Worm (Caenorhabditis elegans): Measurements from ENCODE around the gene nol-9.

Gene nol-9

DNA sequence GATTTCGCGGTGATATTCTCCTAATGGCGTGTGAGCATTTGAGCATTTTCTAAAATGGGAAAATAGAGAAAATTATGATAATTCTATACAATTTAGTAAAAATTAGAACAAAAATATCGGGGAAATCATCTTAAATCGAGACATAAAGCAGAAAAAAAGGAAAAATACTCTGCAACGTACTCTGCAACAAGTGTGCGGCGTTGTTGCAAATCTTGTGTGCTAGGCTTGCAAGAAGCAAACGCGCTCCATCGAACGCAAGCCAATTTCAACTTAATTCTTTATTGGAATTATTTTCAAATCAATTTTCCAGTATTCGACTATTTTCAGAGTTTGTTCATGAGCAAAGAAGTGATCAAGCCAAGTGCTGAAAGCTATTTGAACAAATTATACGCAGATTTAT, 36.3 kb upstream of the nol-9 start, which contains the start of the genes Y62E10A.20, Y62E10A.23 and mdt-9 (continued):
- TF ChIP-seq ztf-18 (tag; optimal IDR thresholded peaks at IDR 0.05) (peak; percentile 39), rec-8 (tag; optimal IDR thresholded peaks at IDR 0.05) (no peak), snpc-1.1 (tag; optimal IDR thresholded peaks at IDR 0.05; ENCODE audit: insufficient read depth) (peak; percentile 61), attf-5 (GFP tag; optimal IDR thresholded peaks at IDR 0.05) (peak; percentile 74), lin-54 (GFP tag; optimal IDR thresholded peaks at IDR 0.05) (peak; percentile 29), ZK185.1 (tag; optimal IDR thresholded peaks at IDR 0.05; ENCODE audit: poor library complexity, severe bottlenecking) (peak; percentile 17), ceh-100 (GFP tag; IDR thresholded peaks at IDR 0.05) (peak; percentile 63), K11D2.4 (GFP tag; IDR thresholded peaks at IDR 0.05) (no peak), hmg-20 (GFP tag; IDR thresholded peaks at IDR 0.05) (no peak), tlf-1 (GFP tag; optimal IDR thresholded peaks at IDR 0.05) (no peak), B0261.1 (tag; optimal IDR thresholded peaks at IDR 0.05) (no peak), dox-1 (GFP tag; IDR thresholded peaks at IDR 0.05) (peak; percentile 59), hlh-12 (tag; optimal IDR thresholded peaks at IDR 0.05) (no peak), B0035.1 (tag; optimal IDR thresholded peaks at IDR 0.05) (no peak), nhr-27 (tag; optimal IDR thresholded peaks at IDR 0.05) (no peak), madf-3 (GFP tag; IDR thresholded peaks at IDR 0.05) (0 out of 2 replicates have a peak, but pooled peaks have one; percentile 43), athp-1 (tag; optimal IDR thresholded peaks at IDR 0.05) (no peak), attf-6 (GFP tag; IDR thresholded peaks at IDR 0.05) (peak; percentile 46; the same call in 1 of the 2 replicates), bed-1 (GFP tag; IDR thresholded peaks at IDR 0.05) (no peak), let-607 (tag; optimal IDR thresholded peaks at IDR 0.05) (no peak), C06A6.2 (GFP tag; conservative IDR thresholded peaks at IDR 0.05) (no peak), Y95B8A.8 (GFP tag; IDR thresholded peaks at IDR 0.05) (no peak), mxl-1 (tag; optimal IDR thresholded peaks at IDR 0.05) (no peak), snpc-4 (GFP tag; optimal IDR thresholded peaks at IDR 0.05) (no peak), snpc-4 (tag; optimal IDR thresholded peaks at IDR 0.05) (peak; percentile 5 to 81 (median 66)), ceh-79 (tag; optimal IDR thresholded peaks at IDR 0.05) (no peak), lin-35 (GFP tag; optimal IDR thresholded peaks at IDR 0.05) (peak in 1 of 3 experiments; percentile 73), nhr-90 (tag; optimal IDR thresholded peaks at IDR 0.05) (no peak)

DNA sequence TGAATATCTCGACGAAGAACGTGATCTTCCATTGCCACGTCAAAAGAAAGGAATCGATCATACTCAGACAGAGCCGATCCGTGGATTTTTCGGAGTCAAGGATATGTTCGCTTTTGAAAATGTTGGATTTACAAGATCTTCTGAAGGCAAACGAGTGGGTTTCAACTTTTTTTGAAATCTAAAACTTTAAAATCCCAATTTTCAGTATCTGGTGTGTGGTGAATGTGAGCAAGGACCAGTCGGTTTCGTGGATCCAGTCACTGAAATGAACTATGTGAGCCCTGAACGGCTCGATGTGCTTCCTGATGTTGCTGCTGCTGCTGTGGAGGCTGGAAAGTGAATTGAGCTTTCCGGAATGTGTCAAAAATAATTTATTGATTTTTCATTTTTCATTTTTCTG, 35.4 kb upstream of the nol-9 start, which contains the start of gene lsm-3:
Gene lsm-3 (plus strand): TSS at position 301 of the 400 bp plus-strand sequence.
- no peak for TF ChIP-seq ama-1 (optimal IDR thresholded peaks at IDR 0.05)
- TF ChIP-seq ama-1 (GFP tag; optimal IDR thresholded peaks at IDR 0.05) = no peak
- TF ChIP-seq egl-44 (GFP tag; IDR thresholded peaks at IDR 0.05) = no peak
- no peak for TF ChIP-seq let-526 (GFP tag; IDR thresholded peaks at IDR 0.05)
- TF ChIP-seq F49E8.2 (tag; optimal IDR thresholded peaks at IDR 0.05; ENCODE audit: insufficient read depth) = no peak

DNA sequence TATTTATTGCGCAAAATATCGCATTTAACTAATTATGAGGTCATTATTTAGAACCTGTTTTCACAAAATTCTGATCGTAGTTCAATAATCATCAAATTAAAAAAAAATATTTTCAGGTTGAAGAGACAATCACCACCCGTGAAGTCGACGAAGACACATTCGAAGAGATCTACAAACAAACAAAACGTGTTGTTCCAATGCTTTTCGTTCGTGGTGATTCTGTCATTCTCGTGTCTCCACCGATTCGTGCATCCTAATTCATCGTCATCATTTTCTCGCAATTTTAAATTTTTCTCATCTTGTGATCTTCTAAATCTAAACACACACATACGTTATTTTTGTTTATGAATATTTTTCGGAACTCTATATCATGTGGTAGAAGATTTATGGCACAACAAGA, 33.5 kb upstream of the nol-9 start:
- TF ChIP-seq ceh-100 (GFP tag; IDR thresholded peaks at IDR 0.05) = no peak
- 0 out of 2 replicates have a peak, but pooled peaks have one; percentile 60 for TF ChIP-seq madf-3 (GFP tag; IDR thresholded peaks at IDR 0.05)
- TF ChIP-seq madf-10 (tag; optimal IDR thresholded peaks at IDR 0.05) = no peak
- TF ChIP-seq bed-1 (GFP tag; IDR thresholded peaks at IDR 0.05) = no peak
- TF ChIP-seq ZK185.1 (tag; optimal IDR thresholded peaks at IDR 0.05; ENCODE audit: poor library complexity, severe bottlenecking) = peak; percentile 36
- TF ChIP-seq mxl-1 (tag; optimal IDR thresholded peaks at IDR 0.05) = no peak
- no peak for TF ChIP-seq ztf-28 (GFP tag; IDR thresholded peaks at IDR 0.05)
- TF ChIP-seq ceh-91 (GFP tag; IDR thresholded peaks at IDR 0.05) = no peak
- no peak for TF ChIP-seq cebp-1 (GFP tag; IDR thresholded peaks at IDR 0.05)
- peak; percentile 56 for TF ChIP-seq cebp-1 (tag; optimal IDR thresholded peaks at IDR 0.05)
- TF ChIP-seq ceh-79 (tag; optimal IDR thresholded peaks at IDR 0.05) = no peak
- TF ChIP-seq lsy-27 (tag; optimal IDR thresholded peaks at IDR 0.05; ENCODE audit: borderline replicate concordance, insufficient read depth) = no peak
- no peak for TF ChIP-seq ceh-58 (GFP tag; IDR thresholded peaks at IDR 0.05)
- TF ChIP-seq Y79H2A.3 (GFP tag; conservative IDR thresholded peaks at IDR 0.05) = no peak
- no peak for TF ChIP-seq F37B4.10 (GFP tag; IDR thresholded peaks at IDR 0.05)
- peak; percentile 29 for TF ChIP-seq tlf-1 (GFP tag; optimal IDR thresholded peaks at IDR 0.05)
- TF ChIP-seq lir-1 (GFP tag; conservative IDR thresholded peaks at IDR 0.05) = no peak
- no peak for TF ChIP-seq rcor-1 (GFP tag; IDR thresholded peaks at IDR 0.05)
- no peak for TF ChIP-seq aptf-2 (GFP tag; conservative IDR thresholded peaks at IDR 0.05)
- peak; percentile 82 for TF ChIP-seq repo-1 (tag; optimal IDR thresholded peaks at IDR 0.05)
